Worm (Caenorhabditis elegans): ENCODE measurements around the gene cyp-33C2.

cyp-33C2 gene

ce11 chrV:2177307-2177764 lies 6.0 kb upstream of the cyp-33C2 start, which contains the start of gene srbc-17:
Gene srbc-17 (plus strand): TSS chrV:2177714.
- TF ChIP-seq elt-1 (tag; optimal IDR thresholded peaks at IDR 0.05; ENCODE audit: borderline replicate concordance, insufficient read depth) (no peak), blmp-1 (tag; optimal IDR thresholded peaks at IDR 0.05) (no peak), drap-1 (GFP tag; optimal IDR thresholded peaks at IDR 0.05) (no peak), ceh-43 (GFP tag; optimal IDR thresholded peaks at IDR 0.05) (no peak), hlh-1 (tag; optimal IDR thresholded peaks at IDR 0.05) (no peak), mab-5 (tag; optimal IDR thresholded peaks at IDR 0.05) (no peak), ceh-39 (tag; optimal IDR thresholded peaks at IDR 0.05) (no peak), tbx-8 (GFP tag; optimal IDR thresholded peaks at IDR 0.05) (no peak), nhr-2 (tag; optimal IDR thresholded peaks at IDR 0.05) (no peak), ces-1 (GFP tag; optimal IDR thresholded peaks at IDR 0.05) (no peak), mls-2 (tag; optimal IDR thresholded peaks at IDR 0.05) (no peak), zip-8 (tag; optimal IDR thresholded peaks at IDR 0.05) (no peak), ham-2 (GFP tag; optimal IDR thresholded peaks at IDR 0.05) (no peak), nhr-12 (tag; optimal IDR thresholded peaks at IDR 0.05) (no peak), elt-3 (tag; optimal IDR thresholded peaks at IDR 0.05) (no peak), pha-4 (tag; optimal IDR thresholded peaks at IDR 0.05) (no peak), unc-39 (tag; optimal IDR thresholded peaks at IDR 0.05) (no peak), snpc-4 (tag; optimal IDR thresholded peaks at IDR 0.05) (no peak), sem-2 (GFP tag; optimal IDR thresholded peaks at IDR 0.05) (no peak)

ce11 chrV:2179214-2179613 lies 4.1 kb upstream of the cyp-33C2 start, which contains the start of gene cyp-33C1:
Gene cyp-33C1 (plus strand): TSS chrV:2179514.
- TF ChIP-seq ceh-83 (GFP tag; optimal IDR thresholded peaks at IDR 0.05) (no peak), zip-8 (tag; optimal IDR thresholded peaks at IDR 0.05) (no peak), sptf-1 (tag; optimal IDR thresholded peaks at IDR 0.05) (no peak), nhr-28 (tag; optimal IDR thresholded peaks at IDR 0.05) (no peak), ceh-43 (GFP tag; optimal IDR thresholded peaks at IDR 0.05) (no peak), nhr-76 (tag; optimal IDR thresholded peaks at IDR 0.05) (no peak), snpc-4 (tag; optimal IDR thresholded peaks at IDR 0.05) (no peak), tbx-8 (GFP tag; optimal IDR thresholded peaks at IDR 0.05) (no peak)

- TF ChIP-seq lsy-2 (tag; optimal IDR thresholded peaks at IDR 0.05), result no peak
Observed at ce11 chrV:2181738-2182137, 1.6 kb upstream of the cyp-33C2 start, which contains the start of gene srbc-16. Gene srbc-16 (plus strand): TSS chrV:2182038.

ce11 chrV:2185486-2185885 lies 2.2 kb downstream of the cyp-33C2 start:
- TF ChIP-seq M03D4.4 (tag; optimal IDR thresholded peaks at IDR 0.05) (no peak), unc-39 (tag; optimal IDR thresholded peaks at IDR 0.05) (no peak), nhr-76 (tag; optimal IDR thresholded peaks at IDR 0.05) (no peak), ces-1 (GFP tag; optimal IDR thresholded peaks at IDR 0.05) (no peak), sptf-1 (tag; optimal IDR thresholded peaks at IDR 0.05) (no peak), cnd-1 (tag; optimal IDR thresholded peaks at IDR 0.05) (no peak), mab-5 (tag; optimal IDR thresholded peaks at IDR 0.05) (no peak), elt-3 (tag; optimal IDR thresholded peaks at IDR 0.05) (no peak), ceh-83 (GFP tag; optimal IDR thresholded peaks at IDR 0.05) (no peak), nhr-2 (tag; optimal IDR thresholded peaks at IDR 0.05) (no peak), lin-32 (GFP tag; optimal IDR thresholded peaks at IDR 0.05) (no peak), lsy-2 (tag; optimal IDR thresholded peaks at IDR 0.05) (no peak), elt-1 (tag; optimal IDR thresholded peaks at IDR 0.05; ENCODE audit: borderline replicate concordance, insufficient read depth) (no peak)

- TF ChIP-seq nhr-2 (tag; optimal IDR thresholded peaks at IDR 0.05), result no peak
- TF ChIP-seq elt-3 (tag; optimal IDR thresholded peaks at IDR 0.05), result no peak
- TF ChIP-seq sem-2 (GFP tag; optimal IDR thresholded peaks at IDR 0.05), result no peak
- TF ChIP-seq tbx-8 (GFP tag; optimal IDR thresholded peaks at IDR 0.05), result no peak
- no peak for TF ChIP-seq nhr-12 (tag; optimal IDR thresholded peaks at IDR 0.05)
- no peak for TF ChIP-seq hlh-1 (tag; optimal IDR thresholded peaks at IDR 0.05)
Observed at ce11 chrV:2187864-2188345, 4.6 kb downstream of the cyp-33C2 start, which contains the start of gene Y5H2B.3. Gene Y5H2B.3 (plus strand): TSS chrV:2188295.

- TF ChIP-seq M03D4.4 (tag; optimal IDR thresholded peaks at IDR 0.05) (no peak), nhr-2 (tag; optimal IDR thresholded peaks at IDR 0.05) (no peak), pha-4 (tag; optimal IDR thresholded peaks at IDR 0.05) (no peak), ham-2 (GFP tag; optimal IDR thresholded peaks at IDR 0.05) (no peak), lin-32 (GFP tag; optimal IDR thresholded peaks at IDR 0.05) (no peak), cnd-1 (tag; optimal IDR thresholded peaks at IDR 0.05) (no peak), ceh-43 (GFP tag; optimal IDR thresholded peaks at IDR 0.05) (no peak), nhr-76 (tag; optimal IDR thresholded peaks at IDR 0.05) (no peak), zip-8 (tag; optimal IDR thresholded peaks at IDR 0.05) (no peak), elt-3 (tag; optimal IDR thresholded peaks at IDR 0.05) (no peak), sptf-1 (tag; optimal IDR thresholded peaks at IDR 0.05) (no peak)
Observed at ce11 chrV:2190383-2190782, 7.1 kb downstream of the cyp-33C2 start.

All from whole organism, mixed stage, embryonic.